Fruit fly (Drosophila melanogaster): Measurements from ENCODE around the gene Hr39.

dm6 chr2L:21304533-21304850, 67.4 kb downstream of the Hr39 start:
- TF ChIP-seq ranshi (GFP tag; IDR thresholded peaks at IDR 0.05) (no peak), Nf-YB (GFP tag; optimal IDR thresholded peaks at IDR 0.05) (no peak), Usf (GFP tag; optimal IDR thresholded peaks at IDR 0.05) (no peak), CG9215 (GFP tag; IDR thresholded peaks at IDR 0.05) (no peak)
